Fruit fly (Drosophila melanogaster) whole organism, embryonic: ENCODE results near the gene CG16985.
A peak's percentile ranks its signal among the peaks of the same experiment; 100 is the strongest.

Source experiments
- Awh ChIP-seq: fragments of 200-800 bp; sonication (Bioruptor generic); IDR thresholded peaks from 2 replicates; pipeline ENCODE4, ENCODE4 v1.3.6; 2022; ENCODE audit warnings: missing biosample characterization, missing genetic modification characterization
- CG11093 ChIP-seq: fragments of 200-800 bp; sonication (Bioruptor generic); IDR thresholded peaks from 3 replicates; pipeline ENCODE4 v1.3.6; 2022; ENCODE audit warnings: missing biosample characterization, missing genetic modification characterization
- CG11504 ChIP-seq: fragments of 200-800 bp; sonication (Bioruptor generic); optimal IDR thresholded peaks from 3 replicates; lab custom pipeline; 2019; ENCODE audit warnings: missing biosample characterization, mild to moderate bottlenecking, missing genetic modification characterization, moderate library complexity
- CG11723 ChIP-seq: fragments of 200-800 bp; sonication (Bioruptor generic); optimal IDR thresholded peaks from 2 replicates; lab custom pipeline; 2017; ENCODE audit warnings: missing biosample characterization, mild to moderate bottlenecking, missing genetic modification characterization
- CG13287 ChIP-seq: fragments of 200-800 bp; sonication (Bioruptor generic); IDR thresholded peaks from 2 replicates; pipeline ENCODE4 v1.3.6; 2022; ENCODE audit warnings: missing biosample characterization, missing genetic modification characterization; ENCODE audit not compliant: partially characterized antibody
- CG14441 ChIP-seq: fragments of 200-800 bp; sonication (Bioruptor generic); IDR thresholded peaks from 2 replicates; pipeline ENCODE4 v1.3.6; 2022; ENCODE audit warnings: missing biosample characterization, missing genetic modification characterization
- CG14710 ChIP-seq: fragments of 200-800 bp; sonication (Bioruptor generic); optimal IDR thresholded peaks from 3 replicates; lab custom pipeline; 2019; ENCODE audit warnings: missing biosample characterization, mild to moderate bottlenecking, missing genetic modification characterization, moderate library complexity
- CG15269 ChIP-seq: fragments of 200-800 bp; sonication (Bioruptor generic); optimal IDR thresholded peaks from 2 replicates; lab custom pipeline; 2018; ENCODE audit warnings: missing biosample characterization, mild to moderate bottlenecking, missing genetic modification characterization, moderate library complexity
- CG3163 ChIP-seq: fragments of 200-800 bp; sonication (Bioruptor generic); optimal IDR thresholded peaks from 3 replicates; lab custom pipeline; 2016; ENCODE audit warnings: missing biosample characterization, missing genetic modification characterization
- CG33557 ChIP-seq: fragments of 200-800 bp; sonication (Bioruptor generic); optimal IDR thresholded peaks from 2 replicates; lab custom pipeline; 2019; ENCODE audit warnings: missing biosample characterization, mild to moderate bottlenecking, missing genetic modification characterization, moderate library complexity
- CG6654 ChIP-seq: fragments of 200-800 bp; sonication (Bioruptor generic); optimal IDR thresholded peaks from 2 replicates; lab custom pipeline; 2017; ENCODE audit warnings: missing biosample characterization, mild to moderate bottlenecking, missing genetic modification characterization
- CG6791 ChIP-seq: fragments of 200-800 bp; sonication (Bioruptor generic); IDR thresholded peaks from 3 replicates; pipeline ENCODE4 v1.3.6; 2022; ENCODE audit warnings: missing biosample characterization, missing genetic modification characterization; ENCODE audit not compliant: partially characterized antibody
- CG9437 ChIP-seq: fragments of 200-800 bp; sonication (Bioruptor generic); optimal IDR thresholded peaks from 2 replicates; lab custom pipeline; 2018; ENCODE audit warnings: missing biosample characterization, mild to moderate bottlenecking, missing genetic modification characterization
- CG9817 ChIP-seq: fragments of 200-800 bp; sonication (Bioruptor generic); optimal IDR thresholded peaks from 2 replicates; lab custom pipeline; 2018; ENCODE audit warnings: missing biosample characterization, mild to moderate bottlenecking, missing genetic modification characterization, moderate library complexity
- CG9932 ChIP-seq: fragments of 200-800 bp; sonication (Bioruptor generic); IDR thresholded peaks from 2 replicates; pipeline ENCODE4 v1.3.6; 2022; ENCODE audit warnings: missing biosample characterization, missing genetic modification characterization
- CoRest ChIP-seq: fragments of 200-800 bp; sonication (Bioruptor generic); optimal IDR thresholded peaks from 3 replicates; lab custom pipeline; 2018; ENCODE audit warnings: missing biosample characterization, mild to moderate bottlenecking, missing genetic modification characterization, moderate library complexity
- Dbx ChIP-seq: fragments of 200-800 bp; sonication (Bioruptor generic); IDR thresholded peaks from 3 replicates; pipeline ENCODE4 v1.3.6; 2022; ENCODE audit warnings: missing biosample characterization, missing genetic modification characterization
- Dek ChIP-seq: fragments of 200-800 bp; sonication (Bioruptor generic); optimal IDR thresholded peaks from 3 replicates; lab custom pipeline; 2019; ENCODE audit warnings: missing biosample characterization, mild to moderate bottlenecking, missing genetic modification characterization, moderate library complexity
- E2f1 ChIP-seq: fragments of 200-800 bp; sonication (Bioruptor generic); IDR thresholded peaks from 2 replicates; pipeline ENCODE4 v1.3.6; 2022; ENCODE audit warnings: missing biosample characterization, missing genetic modification characterization
- E2f2 ChIP-seq: fragments of 200-800 bp; sonication (Bioruptor generic); IDR thresholded peaks from 2 replicates; pipeline ENCODE4 v1.3.6; 2022; ENCODE audit warnings: missing biosample characterization, missing genetic modification characterization
- Elba2 ChIP-seq: fragments of 200-800 bp; sonication (Bioruptor generic); optimal IDR thresholded peaks from 3 replicates; lab custom pipeline; 2016; ENCODE audit warnings: missing biosample characterization, missing genetic modification characterization
- Fer1 ChIP-seq: fragments of 200-800 bp; sonication (Bioruptor generic); optimal IDR thresholded peaks from 2 replicates; lab custom pipeline; 2017; ENCODE audit warnings: missing biosample characterization, mild to moderate bottlenecking, missing genetic modification characterization
- Lhr ChIP-seq: fragments of 200-800 bp; sonication (Bioruptor generic); optimal IDR thresholded peaks from 3 replicates; lab custom pipeline; 2017; ENCODE audit warnings: mild to moderate bottlenecking, missing biosample characterization, missing genetic modification reagents, missing genetic modification characterization
- Optix ChIP-seq: fragments of 200-800 bp; sonication (Bioruptor generic); IDR thresholded peaks from 3 replicates; pipeline ENCODE4 v1.3.6; 2022; ENCODE audit warnings: missing biosample characterization, missing genetic modification characterization
- Poxn ChIP-seq: fragments of 200-800 bp; sonication (Bioruptor generic); IDR thresholded peaks from 2 replicates; pipeline ENCODE4 v1.3.6; 2022; ENCODE audit warnings: missing biosample characterization, missing genetic modification characterization
- Sox102F ChIP-seq: fragments of 200-800 bp; sonication (Bioruptor generic); optimal IDR thresholded peaks from 2 replicates; lab custom pipeline; 2018; ENCODE audit warnings: missing biosample characterization, mild to moderate bottlenecking, missing genetic modification characterization, moderate library complexity
- Stat92E ChIP-seq, 3 experiments: fragments of >200 bp in 2 of 3; fragments of 200-800 bp in 1 of 3; sonication (Bioruptor generic) in 1 of 3; optimal IDR thresholded peaks; 2 replicates each; lab custom pipeline; 2017 to 2019; ENCODE audit warnings: missing biosample characterization in 3 of 3, missing genetic modification characterization in 3 of 3, mild to moderate bottlenecking in 1 of 3, moderate library complexity in 1 of 3
- aop ChIP-seq: fragments of 200-800 bp; sonication (Bioruptor generic); IDR thresholded peaks from 2 replicates; pipeline ENCODE4 v1.3.6; 2022; ENCODE audit warnings: missing biosample characterization, missing genetic modification characterization
- ap ChIP-seq: fragments of 200-800 bp; sonication (Bioruptor generic); IDR thresholded peaks from 2 replicates; pipeline ENCODE4 v1.3.6; 2022; ENCODE audit warnings: missing biosample characterization, missing genetic modification characterization
- cg ChIP-seq: fragments of 200-800 bp; sonication (Bioruptor generic); optimal IDR thresholded peaks from 3 replicates; lab custom pipeline; 2019; ENCODE audit warnings: missing biosample characterization, mild to moderate bottlenecking, missing genetic modification characterization, moderate library complexity
- esg ChIP-seq: fragments of 200-800 bp; sonication (Bioruptor generic); conservative IDR thresholded peaks from 2 replicates; pipeline ENCODE4 v1.3.6; 2022; ENCODE audit warnings: missing biosample characterization, missing genetic modification characterization
- eyg ChIP-seq: fragments of 200-800 bp; sonication (Bioruptor generic); optimal IDR thresholded peaks from 3 replicates; lab custom pipeline; 2016; ENCODE audit warnings: missing biosample characterization, missing genetic modification characterization
- kay ChIP-seq: fragments of 200-800 bp; sonication (Bioruptor generic); optimal IDR thresholded peaks from 2 replicates; lab custom pipeline; 2016; ENCODE audit warnings: missing biosample characterization, missing genetic modification characterization
- nmo ChIP-seq: fragments of 200-800 bp; sonication (Bioruptor generic); optimal IDR thresholded peaks from 2 replicates; lab custom pipeline; 2018; ENCODE audit warnings: missing biosample characterization, mild to moderate bottlenecking, missing genetic modification characterization, moderate library complexity
- p53 ChIP-seq: fragments of 200-800 bp; sonication (Bioruptor generic); optimal IDR thresholded peaks from 2 replicates; lab custom pipeline; 2016; ENCODE audit warnings: missing biosample characterization, missing genetic modification characterization
- pan ChIP-seq, 4 experiments: fragments of >200 bp in 3 of 4; fragments of 200-800 bp in 1 of 4; sonication (Bioruptor generic) in 1 of 4; optimal IDR thresholded peaks in 3 of 4; IDR thresholded peaks in 1 of 4; 2 replicates each; pipeline versions ENCODE4 v1.3.6 to Lab custom; 2017 to 2022; ENCODE audit warnings: missing biosample characterization in 2 of 4, missing genetic modification characterization in 2 of 4, mixed read lengths in 1 of 4
- pita ChIP-seq: fragments of 200-800 bp; sonication (Bioruptor generic); optimal IDR thresholded peaks from 2 replicates; lab custom pipeline; 2017; ENCODE audit warnings: missing biosample characterization, mild to moderate bottlenecking, missing genetic modification characterization
- ro ChIP-seq: fragments of 200-800 bp; sonication (Bioruptor generic); IDR thresholded peaks from 2 replicates; pipeline ENCODE4 v1.3.6; 2022; ENCODE audit warnings: missing biosample characterization, missing genetic modification characterization
- salm ChIP-seq: fragments of 200-800 bp; sonication (Bioruptor generic); optimal IDR thresholded peaks from 2 replicates; lab custom pipeline; 2018; ENCODE audit warnings: missing biosample characterization, mild to moderate bottlenecking, missing genetic modification characterization
- schlank ChIP-seq: fragments of 200-800 bp; sonication (Bioruptor generic); optimal IDR thresholded peaks from 2 replicates; lab custom pipeline; 2018; ENCODE audit warnings: missing biosample characterization, mild to moderate bottlenecking, missing genetic modification characterization
- sens ChIP-seq: fragments of 200-800 bp; sonication (Bioruptor generic); peaks from one replicate; lab custom pipeline; 2016; ENCODE audit warnings: missing biosample characterization, missing genetic modification characterization
- seq ChIP-seq: fragments of 200-800 bp; sonication (Bioruptor generic); IDR thresholded peaks from 2 replicates; pipeline ENCODE4 v1.3.6; 2022; ENCODE audit warnings: missing biosample characterization, missing genetic modification characterization
- sna ChIP-seq: fragments of 200-800 bp; sonication (Bioruptor generic); IDR thresholded peaks from 2 replicates; pipeline ENCODE4 v1.3.6; 2022; ENCODE audit warnings: missing biosample characterization, missing genetic modification characterization; ENCODE audit not compliant: partially characterized antibody
- sqz ChIP-seq: fragments of 200-800 bp; sonication (Bioruptor generic); optimal IDR thresholded peaks from 3 replicates; lab custom pipeline; 2018; ENCODE audit warnings: missing biosample characterization, mild to moderate bottlenecking, missing genetic modification characterization
- tx ChIP-seq: fragments of 200-800 bp; sonication (Bioruptor generic); optimal IDR thresholded peaks from 2 replicates; lab custom pipeline; 2016; ENCODE audit warnings: missing biosample characterization, missing genetic modification characterization
- wek ChIP-seq: fragments of 200-800 bp; sonication (Bioruptor generic); optimal IDR thresholded peaks from 3 replicates; lab custom pipeline; 2018; ENCODE audit warnings: missing biosample characterization, mild to moderate bottlenecking, missing genetic modification characterization, moderate library complexity
- zen ChIP-seq: fragments of 200-800 bp; sonication (Bioruptor generic); optimal IDR thresholded peaks from 3 replicates; lab custom pipeline; 2018; ENCODE audit warnings: missing biosample characterization, mild to moderate bottlenecking, missing genetic modification characterization, moderate library complexity

The CG16985 gene

DNA sequence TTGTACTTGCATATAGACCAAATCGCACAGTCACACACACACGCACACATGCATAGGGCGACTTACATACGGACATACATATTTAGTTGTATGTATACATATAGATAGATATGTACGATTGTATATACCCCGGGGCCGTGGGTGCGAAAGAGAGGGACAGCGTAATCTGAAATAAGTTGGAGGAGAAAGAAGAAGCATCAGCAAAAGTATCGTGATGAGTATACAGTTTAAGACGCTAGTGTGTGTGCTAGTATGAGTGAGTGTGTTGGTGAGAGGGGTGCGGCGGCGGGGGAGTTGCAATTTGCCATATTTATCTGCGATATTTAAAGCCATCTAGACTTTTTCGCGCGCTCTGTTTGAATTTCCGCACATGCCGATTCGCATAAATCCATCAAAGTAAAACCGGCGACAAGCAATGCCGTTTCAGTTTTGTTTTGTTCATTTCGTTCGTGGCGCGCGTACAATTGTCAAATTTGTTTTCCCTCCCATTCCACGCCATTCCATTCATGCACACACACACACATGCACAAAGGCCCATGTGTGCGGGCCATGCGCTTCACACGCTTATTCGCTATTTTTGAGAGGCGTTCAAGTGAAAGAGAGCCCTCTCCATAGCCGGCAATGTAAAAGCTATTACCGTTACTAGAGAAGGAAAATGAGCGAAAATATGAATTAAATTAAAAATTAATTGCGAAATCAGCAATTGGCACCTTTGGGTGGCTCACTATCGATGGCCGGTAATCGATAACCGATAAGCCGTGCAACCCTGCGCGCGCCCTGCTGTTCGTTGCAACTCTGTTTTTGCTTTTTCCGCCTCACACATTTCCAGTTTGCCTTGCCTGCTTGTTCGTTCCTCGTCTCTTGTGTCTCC, 36.1 kb downstream of the CG16985 start (continued):
- TF ChIP-seq Elba2 (GFP tag; lab: Kevin White, UChicago) (no peak), CG6654 (GFP tag; lab: Kevin White, UChicago) (peak; percentile 44), ap (GFP tag; lab: Robert Waterston, UW) (0 out of 2 replicates have a peak, but pooled peaks have one; percentile 20), Awh (GFP tag; lab: Robert Waterston, UW) (peak; percentile 78), sens (GFP tag; lab: Kevin White, UChicago) (peak; percentile 95), eyg (GFP tag; lab: Kevin White, UChicago) (peak; percentile 82), Dbx (GFP tag; lab: Robert Waterston, UW) (peak; percentile 84), CG14441 (peak; percentile 68), Sox102F (GFP tag; lab: Kevin White, UChicago) (peak; percentile 11), CG11723 (GFP tag; lab: Kevin White, UChicago) (peak; percentile 88), kay (no peak), zen (peak; percentile 75), Lhr (GFP tag; lab: Kevin White, UChicago) (no peak), CG3163 (GFP tag; lab: Kevin White, UChicago) (peak; percentile 61), nmo (GFP tag; lab: Kevin White, UChicago) (peak; percentile 67), Poxn (0 out of 2 replicates have a peak, but pooled peaks have one; percentile 31), pita (GFP tag; lab: Kevin White, UChicago) (no peak), salm (tag; lab: Kevin White, UChicago) (peak; percentile 70), E2f1 (GFP tag; lab: Robert Waterston, UW) (peak; percentile 77), sqz (GFP tag; lab: Kevin White, UChicago) (peak; percentile 91), wek (GFP tag; lab: Kevin White, UChicago) (peak; percentile 87), tx (peak; percentile 55), aop (no peak), CG11504 (tag; lab: Kevin White, UChicago) (peak; percentile 68), Dek (tag; lab: Kevin White, UChicago) (no peak), E2f2 (peak; percentile 82), Optix (GFP tag; lab: Robert Waterston, UW) (peak; percentile 67; the same call in 2 of the 3 replicates), CG33557 (GFP tag; lab: Kevin White, UChicago) (peak; percentile 88), CG9817 (tag; lab: Kevin White, UChicago) (peak; percentile 74), Stat92E (GFP tag; optimal IDR thresholded peaks at IDR 0.05; lab: Kevin White, UChicago) (no peak), cg (GFP tag; lab: Kevin White, UChicago) (peak; percentile 89), esg (GFP tag; lab: Robert Waterston, UW) (no peak), seq (GFP tag; lab: Robert Waterston, UW) (peak; percentile 56; the same call in 1 of the 2 replicates), CG14710 (tag; lab: Kevin White, UChicago) (peak; percentile 78), Fer1 (peak; percentile 93), CG6791 (GFP tag; lab: Robert Waterston, UW) (peak; percentile 85), CG9437 (GFP tag; lab: Kevin White, UChicago) (peak; percentile 68), CG15269 (peak; percentile 74), CG9932 (GFP tag; lab: Robert Waterston, UW) (peak; percentile 68), sna (peak; percentile 41; the same call in 1 of the 2 replicates), CoRest (tag; lab: Kevin White, UChicago) (peak; percentile 68), schlank (tag; lab: Kevin White, UChicago) (peak; percentile 82), CG13287 (peak; percentile 81), p53 (peak; percentile 65), pan (optimal IDR thresholded peaks at IDR 0.05; lab: Kevin White, UChicago) (no peak), pan (GFP tag; optimal IDR thresholded peaks at IDR 0.05 in 1 of 2, IDR thresholded peaks at IDR 0.05 in 1 of 2) (peak in 1 of 2 experiments; percentile 80), CG11093 (GFP tag; lab: Robert Waterston, UW) (peak; percentile 34; the same call in 1 of the 3 replicates), ro (GFP tag; lab: Robert Waterston, UW) (no peak)
